Fruit fly (Drosophila melanogaster) whole organism, embryonic: Measurements from ENCODE around the gene CG15365.

Experiments
- Atf6 ChIP-seq: fragments of 200-800 bp; sonication (Bioruptor generic); IDR thresholded peaks from 2 replicates; pipeline ENCODE4 v1.3.6; 2022; ENCODE audit warnings: missing biosample characterization, missing genetic modification characterization
- B-H1 ChIP-seq: fragments of 200-800 bp; sonication (Bioruptor generic); IDR thresholded peaks from 3 replicates; pipeline ENCODE4 v1.3.6; 2022; ENCODE audit warnings: missing biosample characterization, missing genetic modification characterization
- B-H2 ChIP-seq: fragments of 200-800 bp; sonication (Bioruptor generic); optimal IDR thresholded peaks from 2 replicates; lab custom pipeline; 2018; ENCODE audit warnings: missing biosample characterization, mild to moderate bottlenecking, missing genetic modification characterization
- Bdp1 ChIP-seq: fragments of 200-800 bp; sonication (Bioruptor generic); optimal IDR thresholded peaks from 3 replicates; lab custom pipeline; 2016; ENCODE audit warnings: missing biosample characterization, missing genetic modification characterization
- CG10147 ChIP-seq: fragments of 200-800 bp; sonication (Bioruptor generic); optimal IDR thresholded peaks from 2 replicates; lab custom pipeline; 2019; ENCODE audit warnings: missing biosample characterization, mild to moderate bottlenecking, missing genetic modification characterization, moderate library complexity
- CG10267 ChIP-seq: fragments of 200-800 bp; sonication (Bioruptor generic); optimal IDR thresholded peaks from 2 replicates; lab custom pipeline; 2018; ENCODE audit warnings: missing biosample characterization, mild to moderate bottlenecking, missing genetic modification characterization, moderate library complexity
- CG10431 ChIP-seq: fragments of 200-800 bp; sonication (Bioruptor generic); optimal IDR thresholded peaks from 3 replicates; lab custom pipeline; 2018; ENCODE audit warnings: missing biosample characterization, mild to moderate bottlenecking, missing genetic modification characterization
- CG11456 ChIP-seq: fragments of 200-800 bp; sonication (Bioruptor generic); IDR thresholded peaks from 3 replicates; pipeline ENCODE4 v1.3.6; 2022; ENCODE audit warnings: missing biosample characterization, missing genetic modification characterization
- CG12659 ChIP-seq: fragments of 200-800 bp; sonication (Bioruptor generic); optimal IDR thresholded peaks from 3 replicates; lab custom pipeline; 2017; ENCODE audit warnings: mild to moderate bottlenecking, missing biosample characterization, missing genetic modification reagents, missing genetic modification characterization
- CG15696 ChIP-seq: fragments of 200-800 bp; sonication (Bioruptor generic); optimal IDR thresholded peaks from 2 replicates; lab custom pipeline; 2019; ENCODE audit warnings: missing biosample characterization, mild to moderate bottlenecking, missing genetic modification characterization, moderate library complexity
- CG1602 ChIP-seq: fragments of 200-800 bp; sonication (Bioruptor generic); optimal IDR thresholded peaks from 3 replicates; lab custom pipeline; 2016; ENCODE audit warnings: missing biosample characterization, missing genetic modification characterization
- CG17359 ChIP-seq: fragments of 200-800 bp; sonication (Bioruptor generic); optimal IDR thresholded peaks from 3 replicates; lab custom pipeline; 2018; ENCODE audit warnings: missing biosample characterization, mild to moderate bottlenecking, missing genetic modification characterization, moderate library complexity
- CG17568 ChIP-seq: fragments of 200-800 bp; sonication (Bioruptor generic); optimal IDR thresholded peaks from 2 replicates; lab custom pipeline; 2018; ENCODE audit warnings: missing biosample characterization, mild to moderate bottlenecking, missing genetic modification characterization, moderate library complexity
- CG17912 ChIP-seq: fragments of 200-800 bp; sonication (Bioruptor generic); optimal IDR thresholded peaks from 2 replicates; lab custom pipeline; 2018; ENCODE audit warnings: missing biosample characterization, mild to moderate bottlenecking, missing genetic modification characterization
- CG18262 ChIP-seq: fragments of 200-800 bp; optimal IDR thresholded peaks from 3 replicates; lab custom pipeline; 2019; ENCODE audit warnings: missing biosample characterization, mild to moderate bottlenecking, missing genetic modification characterization, moderate library complexity
- CG2202 ChIP-seq: fragments of 200-800 bp; sonication (Bioruptor generic); optimal IDR thresholded peaks from 2 replicates; lab custom pipeline; 2018; ENCODE audit warnings: missing biosample characterization, mild to moderate bottlenecking, missing genetic modification characterization
- CG2889 ChIP-seq: fragments of 200-800 bp; sonication (Bioruptor generic); IDR thresholded peaks from 3 replicates; pipeline ENCODE4 v1.3.6; 2022; ENCODE audit warnings: missing biosample characterization, missing genetic modification characterization
- CG3838 ChIP-seq: fragments of 200-800 bp; sonication (Bioruptor generic); optimal IDR thresholded peaks from 3 replicates; lab custom pipeline; 2016; ENCODE audit warnings: missing biosample characterization, missing genetic modification characterization
- CG8388 ChIP-seq: fragments of 200-800 bp; sonication (Bioruptor generic); optimal IDR thresholded peaks from 2 replicates; lab custom pipeline; 2019; ENCODE audit warnings: missing biosample characterization, mild to moderate bottlenecking, missing genetic modification characterization, moderate library complexity
- CG9215 ChIP-seq: fragments of 200-800 bp; sonication (Bioruptor generic); IDR thresholded peaks from 2 replicates; pipeline ENCODE4 v1.3.6; 2022; ENCODE audit warnings: missing biosample characterization, missing genetic modification characterization
- Camta ChIP-seq: fragments of 200-800 bp; sonication (Bioruptor generic); optimal IDR thresholded peaks from 2 replicates; lab custom pipeline; 2016; ENCODE audit warnings: missing biosample characterization, missing genetic modification characterization
- CrebB ChIP-seq: fragments of 200-800 bp; sonication (Bioruptor generic); optimal IDR thresholded peaks from 3 replicates; lab custom pipeline; 2018; ENCODE audit warnings: missing biosample characterization, mild to moderate bottlenecking, missing genetic modification characterization
- Doc2 ChIP-seq: fragments of 200-800 bp; sonication (Bioruptor generic); IDR thresholded peaks from 2 replicates; pipeline ENCODE4 v1.3.6; 2022; ENCODE audit warnings: missing biosample characterization, missing genetic modification characterization
- ERR ChIP-seq: fragments of 200-800 bp; sonication (Bioruptor generic); optimal IDR thresholded peaks from 2 replicates; lab custom pipeline; 2016; ENCODE audit warnings: missing biosample characterization, missing genetic modification characterization
- Fer2 ChIP-seq: fragments of 200-800 bp; sonication (Bioruptor generic); optimal IDR thresholded peaks from 2 replicates; lab custom pipeline; 2018; ENCODE audit warnings: missing biosample characterization, mild to moderate bottlenecking, missing genetic modification characterization, moderate library complexity
- GATAe ChIP-seq: fragments of 200-800 bp; sonication (Bioruptor generic); conservative IDR thresholded peaks from 2 replicates; pipeline ENCODE4 v1.3.6; 2022; ENCODE audit warnings: missing biosample characterization, missing genetic modification characterization
- HLH4C ChIP-seq: fragments of 200-800 bp; sonication (Bioruptor generic); IDR thresholded peaks from 3 replicates; pipeline ENCODE4 v1.3.6; 2022; ENCODE audit warnings: missing biosample characterization, missing genetic modification characterization; ENCODE audit not compliant: partially characterized antibody
- Hr78 ChIP-seq, 2 experiments: fragments of 200-800 bp in 1 of 2; fragments of >200 bp in 1 of 2; sonication (Bioruptor generic) in 1 of 2; optimal IDR thresholded peaks; 2 replicates each; lab custom pipeline; 2017 to 2019; ENCODE audit warnings: missing biosample characterization in 2 of 2, missing genetic modification characterization in 2 of 2, mild to moderate bottlenecking in 1 of 2, moderate library complexity in 1 of 2
- Med ChIP-seq: fragments of 200-800 bp; sonication (Bioruptor generic); peaks from one replicate; lab custom pipeline; 2016; ENCODE audit warnings: missing biosample characterization, missing genetic modification characterization, mild to moderate bottlenecking, inconsistent platforms, moderate library complexity
- Mrtf ChIP-seq: fragments of 200-800 bp; sonication (Bioruptor generic); IDR thresholded peaks from 3 replicates; pipeline ENCODE4 v1.3.6; 2022; ENCODE audit warnings: missing biosample characterization, missing genetic modification characterization
- Nf-YB ChIP-seq: fragments of 200-800 bp; sonication (Bioruptor generic); optimal IDR thresholded peaks from 3 replicates; lab custom pipeline; 2019; ENCODE audit warnings: missing biosample characterization, mild to moderate bottlenecking, missing genetic modification characterization, moderate library complexity
- Ptx1 ChIP-seq: fragments of 200-800 bp; sonication (Bioruptor generic); IDR thresholded peaks from 2 replicates; pipeline ENCODE4 v1.3.6; 2022; ENCODE audit warnings: missing biosample characterization, missing genetic modification characterization
- ab ChIP-seq: fragments of 200-800 bp; sonication (Bioruptor generic); optimal IDR thresholded peaks from 2 replicates; lab custom pipeline; 2016; ENCODE audit warnings: missing biosample characterization, missing genetic modification characterization
- bigmax ChIP-seq: fragments of 200-800 bp; sonication (Bioruptor generic); optimal IDR thresholded peaks from 2 replicates; lab custom pipeline; 2018; ENCODE audit warnings: missing biosample characterization, mild to moderate bottlenecking, missing genetic modification characterization
- br ChIP-seq: fragments of >200 bp; optimal IDR thresholded peaks from 2 replicates; lab custom pipeline; 2017
- caup ChIP-seq: fragments of 200-800 bp; sonication (Bioruptor generic); optimal IDR thresholded peaks from 3 replicates; lab custom pipeline; 2017; ENCODE audit warnings: missing biosample characterization, mild to moderate bottlenecking, missing genetic modification characterization, moderate library complexity; ENCODE audit not compliant: severe bottlenecking
- cg ChIP-seq: fragments of 200-800 bp; sonication (Bioruptor generic); optimal IDR thresholded peaks from 3 replicates; lab custom pipeline; 2019; ENCODE audit warnings: missing biosample characterization, mild to moderate bottlenecking, missing genetic modification characterization, moderate library complexity
- croc ChIP-seq: fragments of 200-800 bp; sonication (Bioruptor generic); conservative IDR thresholded peaks from 3 replicates; pipeline ENCODE4 v1.3.6; 2022; ENCODE audit warnings: missing biosample characterization, missing genetic modification characterization
- fu2 ChIP-seq: fragments of 200-800 bp; sonication (Bioruptor generic); optimal IDR thresholded peaks from 2 replicates; lab custom pipeline; 2016; ENCODE audit warnings: missing biosample characterization, missing genetic modification characterization
- ham ChIP-seq: fragments of 200-800 bp; sonication (Bioruptor generic); IDR thresholded peaks from 2 replicates; pipeline ENCODE4 v1.3.6; 2022; ENCODE audit warnings: missing biosample characterization, missing genetic modification characterization
- hb ChIP-seq: fragments of 200-800 bp; sonication (Bioruptor generic); IDR thresholded peaks from 3 replicates; pipeline ENCODE4 v1.3.6; 2022; ENCODE audit warnings: missing biosample characterization, missing genetic modification characterization; ENCODE audit not compliant: partially characterized antibody
- hkb ChIP-seq, 2 experiments: fragments of 200-800 bp in 1 of 2; fragments of >200 bp in 1 of 2; sonication (Bioruptor generic) in 1 of 2; IDR thresholded peaks in 1 of 2; optimal IDR thresholded peaks in 1 of 2; 2 replicates each; pipeline versions ENCODE4 v1.3.6 to Lab custom; 2017 to 2022; ENCODE audit warnings: missing biosample characterization in 1 of 2, missing genetic modification characterization in 1 of 2
- jigr1 ChIP-seq: fragments of 200-800 bp; sonication (Bioruptor generic); IDR thresholded peaks from 3 replicates; pipeline ENCODE4 v1.3.6; 2022; ENCODE audit warnings: missing biosample characterization, missing genetic modification characterization
- jumu ChIP-seq: fragments of 200-800 bp; sonication (Bioruptor generic); optimal IDR thresholded peaks from 3 replicates; lab custom pipeline; 2016; ENCODE audit warnings: missing biosample characterization, missing genetic modification characterization
- maf-S ChIP-seq: fragments of 200-800 bp; sonication (Bioruptor generic); optimal IDR thresholded peaks from 2 replicates; lab custom pipeline; 2016; ENCODE audit warnings: missing biosample characterization, missing genetic modification characterization
- mam ChIP-seq: fragments of 200-800 bp; sonication (Bioruptor generic); optimal IDR thresholded peaks from 3 replicates; lab custom pipeline; 2016; ENCODE audit warnings: missing biosample characterization, missing genetic modification characterization
- odd ChIP-seq: fragments of 200-800 bp; sonication (Bioruptor generic); optimal IDR thresholded peaks from 2 replicates; lab custom pipeline; 2017; ENCODE audit warnings: missing biosample characterization, mild to moderate bottlenecking, missing genetic modification characterization
- vfl ChIP-seq: fragments of 200-800 bp; sonication (Bioruptor generic); optimal IDR thresholded peaks from 2 replicates; lab custom pipeline; 2016; ENCODE audit warnings: missing biosample characterization, missing genetic modification characterization
- zen ChIP-seq: fragments of 200-800 bp; sonication (Bioruptor generic); optimal IDR thresholded peaks from 3 replicates; lab custom pipeline; 2018; ENCODE audit warnings: missing biosample characterization, mild to moderate bottlenecking, missing genetic modification characterization, moderate library complexity
- zfh1 ChIP-seq: fragments of 200-800 bp; sonication (Bioruptor generic); IDR thresholded peaks from 3 replicates; pipeline ENCODE4 v1.3.6; 2022; ENCODE audit warnings: missing biosample characterization, missing genetic modification characterization

CG15365 gene

DNA sequence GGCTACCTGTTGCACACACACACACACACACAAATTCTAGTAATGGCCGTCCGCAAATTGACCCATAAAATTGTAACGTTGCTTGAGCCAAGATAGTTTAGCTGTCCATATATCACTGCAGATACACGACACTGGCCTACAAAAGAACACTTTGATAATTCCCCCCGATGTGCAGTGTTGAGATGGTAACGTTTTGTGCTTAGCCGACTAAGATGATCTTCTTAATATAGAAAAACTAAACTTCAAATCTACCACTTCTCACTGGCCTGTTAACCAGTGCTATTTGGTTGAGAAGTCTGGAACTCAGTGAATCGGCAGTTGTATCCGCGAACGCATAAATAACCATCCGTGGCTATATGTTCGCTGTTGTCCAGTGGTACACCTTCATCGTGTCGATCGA lies 1.0 kb upstream of the CG15365 start (continued):
- TF ChIP-seq GATAe (GFP tag; lab: Robert Waterston, UW): no peak
- no peak for TF ChIP-seq zen (tag; lab: Kevin White, UChicago)
- TF ChIP-seq HLH4C (GFP tag; lab: Robert Waterston, UW): no peak
- TF ChIP-seq CG18262 (tag; lab: Kevin White, UChicago): no peak
- no peak for TF ChIP-seq CG10147 (GFP tag; lab: Kevin White, UChicago)
- TF ChIP-seq ham: no peak
- no peak for TF ChIP-seq B-H2 (GFP tag; lab: Kevin White, UChicago)
- 0 out of 3 replicates have a peak, but pooled peaks have one; percentile 39 for TF ChIP-seq CG11456
- no peak for TF ChIP-seq Atf6 (GFP tag; lab: Robert Waterston, UW)
- TF ChIP-seq Camta (GFP tag; lab: Kevin White, UChicago): no peak
- no peak for TF ChIP-seq CG2889 (GFP tag; lab: Robert Waterston, UW)
- TF ChIP-seq jumu (GFP tag; lab: Kevin White, UChicago): no peak
- TF ChIP-seq jigr1 (GFP tag; lab: Robert Waterston, UW): no peak
- TF ChIP-seq CG17568 (GFP tag; lab: Kevin White, UChicago): no peak
- TF ChIP-seq CG2202 (tag; lab: Kevin White, UChicago): no peak
- TF ChIP-seq CG9215 (GFP tag; lab: Robert Waterston, UW): no peak
- TF ChIP-seq CrebB (tag; lab: Kevin White, UChicago): no peak
- TF ChIP-seq caup (GFP tag; lab: Kevin White, UChicago): no peak
- peak; percentile 34; the same call in 1 of the 2 replicates for TF ChIP-seq Ptx1
- TF ChIP-seq br (lab: Kevin White, UChicago): no peak
- no peak for TF ChIP-seq Fer2 (tag; lab: Kevin White, UChicago)
- no peak for TF ChIP-seq mam (GFP tag; lab: Kevin White, UChicago)
- no peak for TF ChIP-seq maf-S
- no peak for TF ChIP-seq CG17912 (GFP tag; lab: Kevin White, UChicago)
- no peak for TF ChIP-seq Bdp1 (GFP tag; lab: Kevin White, UChicago)
- no peak for TF ChIP-seq vfl (GFP tag; lab: Kevin White, UChicago)
- TF ChIP-seq ab (GFP tag; lab: Kevin White, UChicago): no peak
- TF ChIP-seq CG8388: no peak
- no peak for TF ChIP-seq CG10267
- TF ChIP-seq Mrtf (GFP tag; lab: Robert Waterston, UW): 0 out of 3 replicates have a peak, but pooled peaks have one; percentile 44
- TF ChIP-seq CG12659 (GFP tag; lab: Kevin White, UChicago): no peak
- no peak for TF ChIP-seq Hr78 (GFP tag; optimal IDR thresholded peaks at IDR 0.05; lab: Kevin White, UChicago)
- no peak for TF ChIP-seq fu2

DNA sequence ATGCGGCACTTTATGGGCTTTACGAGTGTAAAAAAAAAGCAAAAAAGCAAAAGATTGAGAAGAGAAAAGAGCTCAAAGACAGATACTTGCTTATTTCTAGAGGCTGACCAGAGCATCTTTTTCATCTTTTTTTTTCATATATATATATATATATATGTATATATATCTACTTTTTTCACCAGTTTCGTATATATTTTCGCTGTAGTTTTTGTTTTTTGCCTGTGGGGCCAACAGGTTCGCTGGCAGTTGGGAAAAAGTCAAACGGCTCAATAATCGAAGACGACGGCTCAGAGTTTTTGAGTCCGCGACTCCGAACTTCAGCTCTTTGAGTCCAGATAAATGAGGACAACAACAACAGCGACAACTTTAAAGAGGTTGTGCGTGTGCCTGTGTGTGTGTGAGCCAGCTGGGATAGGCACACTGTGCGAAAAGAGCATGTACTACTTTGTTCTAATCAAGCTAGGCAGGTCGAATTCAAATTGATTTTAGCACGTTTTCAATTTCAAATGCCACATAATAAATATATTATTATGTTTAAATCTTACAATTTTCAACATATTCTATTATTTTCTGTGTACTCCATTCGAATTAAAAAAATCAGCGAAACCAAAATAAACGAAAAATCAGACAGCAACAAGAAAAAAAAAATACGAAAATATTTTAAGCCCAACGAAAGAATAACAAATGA lies 837 bp downstream of the CG15365 start:
- TF ChIP-seq CG17359 (tag; lab: Kevin White, UChicago) (peak; percentile 28), Doc2 (GFP tag; lab: Robert Waterston, UW) (no peak), CG15696 (tag; lab: Kevin White, UChicago) (no peak), zfh1 (GFP tag; lab: Robert Waterston, UW) (0 out of 3 replicates have a peak, but pooled peaks have one; percentile 21), cg (GFP tag; lab: Kevin White, UChicago) (no peak), CG3838 (GFP tag; lab: Kevin White, UChicago) (no peak), B-H1 (no peak), Nf-YB (GFP tag; lab: Kevin White, UChicago) (no peak), odd (no peak), Med (peak; percentile 43), croc (GFP tag; lab: Robert Waterston, UW) (0 out of 3 replicates have a peak, but pooled peaks have one; percentile 18), bigmax (GFP tag; lab: Kevin White, UChicago) (no peak), ERR (no peak), hkb (optimal IDR thresholded peaks at IDR 0.05; lab: Kevin White, UChicago) (no peak), hkb (GFP tag; IDR thresholded peaks at IDR 0.05; lab: Robert Waterston, UW) (peak; percentile 57), hb (no peak), CG10431 (GFP tag; lab: Kevin White, UChicago) (no peak), CG1602 (GFP tag; lab: Kevin White, UChicago) (no peak)
